Worm (Caenorhabditis elegans) whole organism, L2 larva: ENCODE results near the gene sulp-7.

Source experiments
- Y55F3AM.14 ChIP-seq: fragments of 200-800 bp; sonication (Bioruptor generic); optimal IDR thresholded peaks from 2 replicates; lab custom pipeline; 2018; ENCODE audit warnings: mild to moderate bottlenecking, missing genetic modification characterization, missing compliant biosample characterization
- alr-1 ChIP-seq: fragments of 150-350 bp; optimal IDR thresholded peaks from 2 replicates; lab custom pipeline; 2014; ENCODE audit warnings: missing biosample characterization, missing genetic modification characterization
- blmp-1 ChIP-seq: sonication (generic microtip); optimal IDR thresholded peaks from 2 replicates; lab custom pipeline; 2017; ENCODE audit warnings: missing genetic modification characterization, mild to moderate bottlenecking, missing compliant biosample characterization, antibody characterized with exemption, moderate library complexity; ENCODE audit not compliant: insufficient read depth
- lin-39 ChIP-seq: fragments of 150-350 bp; optimal IDR thresholded peaks from 2 replicates; lab custom pipeline; 2014; ENCODE audit warnings: missing biosample characterization, missing genetic modification reagents, missing genetic modification characterization
- snpc-4 ChIP-seq: fragments of 150-350 bp; optimal IDR thresholded peaks from 2 replicates; lab custom pipeline; 2014; ENCODE audit warnings: missing biosample characterization, missing genetic modification characterization

DNA sequence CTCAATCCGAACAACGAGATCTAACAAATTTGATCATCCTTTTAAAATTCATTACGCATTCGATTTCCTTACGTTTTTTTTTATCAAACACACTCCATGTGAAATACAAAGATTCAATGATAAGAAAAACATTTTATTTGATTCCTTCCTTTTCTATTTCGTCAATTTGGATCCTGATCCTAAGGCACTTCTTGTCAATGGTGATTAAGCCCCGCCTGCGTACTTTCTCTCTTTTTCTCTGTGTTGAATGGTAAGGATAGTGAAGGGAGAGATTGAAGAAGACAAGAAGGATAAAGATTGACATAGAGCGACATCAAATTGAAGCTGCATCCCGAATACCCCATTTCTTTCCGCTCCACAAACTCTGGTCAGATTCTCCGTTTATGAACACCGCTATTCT, 28.7 kb downstream of the sulp-7 start, which contains the start of gene grd-1:
- TF ChIP-seq alr-1 (tag; lab: Kevin White, UChicago) (no peak), Y55F3AM.14 (GFP tag; lab: Kevin White, UChicago) (no peak), blmp-1 (no peak), snpc-4 (tag; lab: Kevin White, UChicago) (no peak), lin-39 (tag; lab: Kevin White, UChicago) (no peak)
